Fruit fly (Drosophila melanogaster) whole organism, prepupa: ENCODE data around the gene awd.

Experiments used
- CG15336 ChIP-seq: fragments of 200-800 bp; sonication (Bioruptor generic); IDR thresholded peaks from 2 replicates; pipeline ENCODE4 v1.3.6; 2022; ENCODE audit warnings: missing biosample characterization, missing genetic modification characterization
- CG31627 ChIP-seq: fragments of 200-800 bp; sonication (Bioruptor generic); optimal IDR thresholded peaks from 3 replicates; lab custom pipeline; 2016; ENCODE audit warnings: missing biosample characterization, missing genetic modification characterization
- CG7368 ChIP-seq: fragments of 200-800 bp; sonication (Bioruptor generic); optimal IDR thresholded peaks from 3 replicates; lab custom pipeline; 2016; ENCODE audit warnings: missing biosample characterization, missing genetic modification characterization
- Hr4 ChIP-seq: fragments of 200-800 bp; sonication (Bioruptor generic); optimal IDR thresholded peaks from 3 replicates; lab custom pipeline; 2016; ENCODE audit warnings: missing biosample characterization, missing genetic modification characterization
- Met ChIP-seq: fragments of 200-800 bp; sonication (Bioruptor generic); optimal IDR thresholded peaks from 3 replicates; lab custom pipeline; 2016; ENCODE audit warnings: missing biosample characterization, missing genetic modification characterization
- OdsH ChIP-seq: fragments of 200-800 bp; sonication (Bioruptor generic); optimal IDR thresholded peaks from 3 replicates; lab custom pipeline; 2016; ENCODE audit warnings: missing biosample characterization, missing genetic modification characterization
- fkh ChIP-seq: fragments of 200-800 bp; sonication (Bioruptor generic); optimal IDR thresholded peaks from 3 replicates; lab custom pipeline; 2017; ENCODE audit warnings: missing biosample characterization, mild to moderate bottlenecking, missing genetic modification characterization, moderate library complexity
- svp ChIP-seq: fragments of 200-800 bp; sonication (Bioruptor generic); peaks from one replicate; lab custom pipeline; 2016; ENCODE audit warnings: missing biosample characterization, missing genetic modification characterization
- vri ChIP-seq: fragments of 200-800 bp; sonication (Bioruptor generic); optimal IDR thresholded peaks from 3 replicates; lab custom pipeline; 2016; ENCODE audit warnings: missing biosample characterization, mild to moderate bottlenecking, missing genetic modification characterization

dm6 chr3R:31794457-31794856, 48.6 kb upstream of the awd start:
- TF ChIP-seq vri (GFP tag; lab: Kevin White, UChicago) (no peak), OdsH (GFP tag; lab: Kevin White, UChicago) (no peak), svp (GFP tag; lab: Kevin White, UChicago) (peak; percentile 97), Hr4 (GFP tag; lab: Kevin White, UChicago) (no peak), CG7368 (GFP tag; lab: Kevin White, UChicago) (no peak), CG15336 (GFP tag; lab: Robert Waterston, UW) (no peak), Met (GFP tag; lab: Kevin White, UChicago) (no peak), CG31627 (GFP tag; lab: Kevin White, UChicago) (no peak), fkh (no peak)
